Worm (Caenorhabditis elegans): ENCODE results near the gene acs-20.

acs-20 gene

ce11 chrIV:12432340-12432739 lies 33.8 kb upstream of the acs-20 start, which contains the start of gene clec-184:
clec-184 (plus strand) TSS chrIV:12432640.
- TF ChIP-seq nhr-25 (tag; optimal IDR thresholded peaks at IDR 0.05) (no peak), ztf-1 (GFP tag; conservative IDR thresholded peaks at IDR 0.05) (no peak), ceh-82 (tag; optimal IDR thresholded peaks at IDR 0.05) (no peak), lsy-2 (tag; optimal IDR thresholded peaks at IDR 0.05) (no peak), fos-1 (tag; optimal IDR thresholded peaks at IDR 0.05) (no peak), ZK546.5 (tag; optimal IDR thresholded peaks at IDR 0.05) (no peak), unc-55 (GFP tag; optimal IDR thresholded peaks at IDR 0.05) (no peak), peb-1 (tag; optimal IDR thresholded peaks at IDR 0.05) (no peak), C34F6.9 (tag; optimal IDR thresholded peaks at IDR 0.05) (no peak), nhr-237 (tag; optimal IDR thresholded peaks at IDR 0.05) (no peak), aly-2 (tag; optimal IDR thresholded peaks at IDR 0.05) (no peak), skn-1 (tag; optimal IDR thresholded peaks at IDR 0.05) (no peak), lin-39 (tag; optimal IDR thresholded peaks at IDR 0.05) (no peak), nhr-129 (tag; optimal IDR thresholded peaks at IDR 0.05) (no peak), F13H6.1 (tag; optimal IDR thresholded peaks at IDR 0.05) (no peak), ztf-11 (tag; optimal IDR thresholded peaks at IDR 0.05) (no peak)

ce11 chrIV:12431755-12432154 lies 33.2 kb upstream of the acs-20 start:
- no peak for TF ChIP-seq unc-62 (GFP tag; optimal IDR thresholded peaks at IDR 0.05)

- TF ChIP-seq ztf-4 (tag; optimal IDR thresholded peaks at IDR 0.05) (no peak), lin-39 (tag; optimal IDR thresholded peaks at IDR 0.05) (no peak), lin-11 (tag; optimal IDR thresholded peaks at IDR 0.05) (no peak), nhr-21 (tag; optimal IDR thresholded peaks at IDR 0.05) (no peak), nhr-25 (tag; optimal IDR thresholded peaks at IDR 0.05) (peak; percentile 66), blmp-1 (tag; optimal IDR thresholded peaks at IDR 0.05; ENCODE audit: insufficient read depth) (peak; percentile 81), sem-4 (tag; optimal IDR thresholded peaks at IDR 0.05) (no peak), F13H6.1 (tag; optimal IDR thresholded peaks at IDR 0.05) (no peak)
Measured at ce11 chrIV:12429504-12429903, 31.0 kb upstream of the acs-20 start.

- TF ChIP-seq blmp-1 (tag; optimal IDR thresholded peaks at IDR 0.05; ENCODE audit: insufficient read depth): no peak
- no peak for TF ChIP-seq elt-3 (tag; optimal IDR thresholded peaks at IDR 0.05)
- TF ChIP-seq snpc-4 (tag; optimal IDR thresholded peaks at IDR 0.05): no peak
- TF ChIP-seq skn-1 (tag; optimal IDR thresholded peaks at IDR 0.05): no peak
- TF ChIP-seq ztf-11 (tag; optimal IDR thresholded peaks at IDR 0.05): no peak
- no peak for TF ChIP-seq nhr-129 (tag; optimal IDR thresholded peaks at IDR 0.05)
- TF ChIP-seq nhr-6 (tag; optimal IDR thresholded peaks at IDR 0.05): no peak
- no peak for TF ChIP-seq unc-55 (GFP tag; optimal IDR thresholded peaks at IDR 0.05)
- no peak for TF ChIP-seq nhr-23 (tag; optimal IDR thresholded peaks at IDR 0.05)
- no peak for TF ChIP-seq sma-9 (GFP tag; optimal IDR thresholded peaks at IDR 0.05)
- no peak for TF ChIP-seq sma-9 (tag; optimal IDR thresholded peaks at IDR 0.05)
- no peak for TF ChIP-seq ztf-1 (GFP tag; conservative IDR thresholded peaks at IDR 0.05)
- TF ChIP-seq lin-39 (tag; optimal IDR thresholded peaks at IDR 0.05): no peak
- TF ChIP-seq ama-1 (optimal IDR thresholded peaks at IDR 0.05): no peak
- TF ChIP-seq nhr-77 (tag; optimal IDR thresholded peaks at IDR 0.05): no peak
- TF ChIP-seq gmeb-1 (tag; optimal IDR thresholded peaks at IDR 0.05): no peak
- TF ChIP-seq aly-2 (tag; optimal IDR thresholded peaks at IDR 0.05): no peak
- no peak for TF ChIP-seq elt-1 (tag; optimal IDR thresholded peaks at IDR 0.05)
- TF ChIP-seq mbf-1 (tag; optimal IDR thresholded peaks at IDR 0.05): no peak
- TF ChIP-seq lin-13 (GFP tag; optimal IDR thresholded peaks at IDR 0.05): no peak
- no peak for TF ChIP-seq ztf-4 (tag; optimal IDR thresholded peaks at IDR 0.05)
Measured at ce11 chrIV:12428467-12428866, 30.0 kb upstream of the acs-20 start, which contains the start of gene col-130. col-130 (minus strand) TSS chrIV:12428516.

ce11 chrIV:12427687-12428284 lies 29.3 kb upstream of the acs-20 start:
- no peak for TF ChIP-seq lin-13 (GFP tag; optimal IDR thresholded peaks at IDR 0.05)

- TF ChIP-seq crh-2 (tag; optimal IDR thresholded peaks at IDR 0.05) (no peak), mab-5 (tag; optimal IDR thresholded peaks at IDR 0.05) (peak; percentile 26), mdl-1 (tag; optimal IDR thresholded peaks at IDR 0.05) (peak in 1 of 2 experiments; percentile 59), ztf-11 (tag; optimal IDR thresholded peaks at IDR 0.05) (no peak), C34F6.9 (tag; optimal IDR thresholded peaks at IDR 0.05) (peak; percentile 9), unc-62 (GFP tag; optimal IDR thresholded peaks at IDR 0.05) (peak; percentile 44), lsy-2 (tag; optimal IDR thresholded peaks at IDR 0.05) (peak in 1 of 2 experiments; percentile 5)
Measured at ce11 chrIV:12425595-12425994, 27.1 kb upstream of the acs-20 start.

All from whole organism, L2 larva.